Worm (Caenorhabditis elegans) whole organism, L3 larva: ENCODE results near the gene Y25C1A.2.

Source experiments
- nfya-1 ChIP-seq: sonication (generic microtip); optimal IDR thresholded peaks from 2 replicates; lab custom pipeline; 2017; ENCODE audit warnings: missing genetic modification characterization, mild to moderate bottlenecking, missing compliant biosample characterization, antibody characterized with exemption, moderate library complexity; ENCODE audit not compliant: insufficient read depth
- nhr-12 ChIP-seq: fragments of 150-350 bp; optimal IDR thresholded peaks from 2 replicates; lab custom pipeline; 2014; ENCODE audit warnings: missing biosample characterization, missing genetic modification characterization
- nhr-77 ChIP-seq: fragments of 150-350 bp; optimal IDR thresholded peaks from 2 replicates; lab custom pipeline; 2014; ENCODE audit warnings: missing biosample characterization, missing genetic modification characterization
- pha-4 ChIP-seq: fragments of 150-350 bp; optimal IDR thresholded peaks from 2 replicates; lab custom pipeline; 2014; ENCODE audit warnings: missing biosample characterization, missing genetic modification reagents, missing genetic modification characterization
- zag-1 ChIP-seq: fragments of 150-350 bp; optimal IDR thresholded peaks from 2 replicates; lab custom pipeline; 2014; ENCODE audit warnings: missing biosample characterization, missing genetic modification characterization

- TF ChIP-seq pha-4 (tag; lab: Kevin White, UChicago), result no peak
- no peak for TF ChIP-seq zag-1 (tag; lab: Kevin White, UChicago)
- no peak for TF ChIP-seq nhr-77 (tag; lab: Kevin White, UChicago)
- TF ChIP-seq nfya-1, result no peak
- no peak for TF ChIP-seq nhr-12 (tag; lab: Kevin White, UChicago)
Measured at ce11 chrII:3151615-3152014, 39.2 kb downstream of the Y25C1A.2 start, which contains the start of the genes T10D4.14 and T10D4.19.
